Worm (Caenorhabditis elegans) whole organism, late embryonic: ENCODE data around the gene C26D10.6.

Experiments
- ama-1 ChIP-seq: fragments of 150-350 bp; optimal IDR thresholded peaks from 2 replicates; lab custom pipeline; 2014
- pqm-1 ChIP-seq: sonication (generic microtip); optimal IDR thresholded peaks from 2 replicates; lab custom pipeline; 2016; ENCODE audit warnings: missing genetic modification characterization, missing compliant biosample characterization
- sox-2 ChIP-seq: fragments of 200-800 bp; sonication (Bioruptor generic); IDR thresholded peaks from 2 replicates; pipeline ENCODE4 v1.3.6; 2022; ENCODE audit warnings: missing genetic modification reagents, missing genetic modification characterization, missing compliant biosample characterization
- sox-4 ChIP-seq: sonication (generic microtip); optimal IDR thresholded peaks from 2 replicates; lab custom pipeline; 2017; ENCODE audit warnings: mild to moderate bottlenecking, missing genetic modification characterization, inconsistent platforms, missing compliant biosample characterization

DNA sequence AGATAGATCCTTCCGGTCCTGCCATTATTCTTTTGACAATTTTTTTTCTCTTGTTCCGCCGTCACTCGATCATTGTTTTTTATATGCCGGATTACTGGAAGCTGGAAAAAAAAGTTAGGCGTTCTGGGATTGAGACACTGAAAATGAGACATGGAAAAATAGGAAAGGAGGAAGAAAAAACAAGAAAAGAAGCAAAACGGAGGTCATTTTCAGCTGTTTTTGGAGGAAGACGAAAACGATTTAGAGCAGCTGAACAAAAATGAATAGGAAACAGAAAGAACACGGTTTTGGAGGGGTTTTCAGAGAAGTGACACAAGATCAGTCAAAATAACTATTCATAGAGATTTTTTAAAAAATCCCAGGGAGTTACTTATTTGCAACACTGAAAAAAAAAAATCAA is 14.6 kb upstream of the C26D10.6 start, which contains the start of gene amt-3:
- TF ChIP-seq pqm-1 (tag; lab: Kevin White, UChicago) (no peak), sox-2 (GFP tag; lab: Robert Waterston, UW) (no peak), ama-1 (lab: Kevin White, UChicago) (no peak), sox-4 (tag; lab: Kevin White, UChicago) (no peak)
